Worm (Caenorhabditis elegans) whole organism, late embryonic: ENCODE data around the gene C03B1.10.

ENCODE experiments used
- che-1 ChIP-seq: sonication (generic microtip); optimal IDR thresholded peaks from 2 replicates; lab custom pipeline; 2016; ENCODE audit warnings: mild to moderate bottlenecking, missing genetic modification characterization, missing compliant biosample characterization
- npax-4 ChIP-seq: sonication (generic microtip); optimal IDR thresholded peaks from 2 replicates; lab custom pipeline; 2016; ENCODE audit warnings: missing genetic modification characterization, missing compliant biosample characterization

ce11 chrX:6311391-6311790 lies 46.3 kb downstream of the C03B1.10 start, which contains the start of gene npr-38:
- no peak for TF ChIP-seq npax-4 (tag; lab: Kevin White, UChicago)
- no peak for TF ChIP-seq che-1 (tag; lab: Kevin White, UChicago)
